Worm (Caenorhabditis elegans) whole organism, young adult: Measurements from ENCODE around the gene T19D12.4.

Experiments used
- B0019.2 ChIP-seq: fragments of 200-800 bp; sonication (Bioruptor generic); conservative IDR thresholded peaks from 2 replicates; pipeline ENCODE4 v1.3.6; 2022; ENCODE audit warnings: missing genetic modification reagents, missing genetic modification characterization, missing compliant biosample characterization
- B0035.1 ChIP-seq: sonication (generic microtip); optimal IDR thresholded peaks from 2 replicates; lab custom pipeline; 2016; ENCODE audit warnings: missing genetic modification characterization, mild to moderate bottlenecking, missing compliant biosample characterization, missing genotype, missing genetic modification reagents
- B0261.1 ChIP-seq: sonication (generic microtip); optimal IDR thresholded peaks from 2 replicates; lab custom pipeline; 2016; ENCODE audit warnings: mild to moderate bottlenecking, missing genetic modification characterization, moderate library complexity, missing compliant biosample characterization
- C06A6.2 ChIP-seq: fragments of 200-800 bp; sonication (Bioruptor generic); conservative IDR thresholded peaks from 2 replicates; pipeline ENCODE4 v1.3.6; 2022; ENCODE audit warnings: missing genetic modification characterization, missing compliant biosample characterization
- C17E4.6 ChIP-seq: fragments of 200-800 bp; sonication (Bioruptor generic); IDR thresholded peaks from 2 replicates; pipeline ENCODE4 v1.3.6; 2022; ENCODE audit warnings: missing genetic modification reagents, missing genetic modification characterization, missing compliant biosample characterization
- F22D6.2 ChIP-seq: sonication (generic microtip); optimal IDR thresholded peaks from 2 replicates; lab custom pipeline; 2016; ENCODE audit warnings: mild to moderate bottlenecking, missing genetic modification characterization, missing compliant biosample characterization
- Y67H2A.10 ChIP-seq: fragments of 200-800 bp; sonication (Bioruptor generic); conservative IDR thresholded peaks from 2 replicates; pipeline ENCODE4 v1.3.6; 2022; ENCODE audit warnings: missing genetic modification reagents, missing genetic modification characterization, missing compliant biosample characterization
- Y79H2A.3 ChIP-seq: fragments of 200-800 bp; sonication (Bioruptor generic); conservative IDR thresholded peaks from 2 replicates; pipeline ENCODE4 v1.3.6; 2022; ENCODE audit warnings: missing genetic modification reagents, missing genetic modification characterization, missing compliant biosample characterization
- akir-1 ChIP-seq: fragments of 200-800 bp; sonication (Bioruptor generic); optimal IDR thresholded peaks from 2 replicates; lab custom pipeline; 2018; ENCODE audit warnings: mild to moderate bottlenecking, missing genetic modification characterization, moderate library complexity, missing compliant biosample characterization
- ama-1 ChIP-seq, 3 experiments: fragments of 150-350 bp in 1 of 3; sonication (generic microtip) in 2 of 3; optimal IDR thresholded peaks; 2 replicates each; lab custom pipeline; 2014 to 2018; ENCODE audit warnings: missing biosample characterization in 2 of 3, missing genetic modification characterization in 2 of 3, missing genetic modification reagents in 2 of 3
- attf-3 ChIP-seq: fragments of 200-800 bp; sonication (Bioruptor generic); conservative IDR thresholded peaks from 2 replicates; pipeline ENCODE4 v1.3.6; 2022; ENCODE audit warnings: missing genetic modification reagents, missing genetic modification characterization, missing compliant biosample characterization
- attf-5 ChIP-seq: fragments of 200-800 bp; sonication (Bioruptor generic); optimal IDR thresholded peaks from 2 replicates; lab custom pipeline; 2018; ENCODE audit warnings: mild to moderate bottlenecking, missing genetic modification characterization, missing compliant biosample characterization
- attf-6 ChIP-seq: fragments of 200-800 bp; sonication (Bioruptor generic); IDR thresholded peaks from 2 replicates; pipeline ENCODE4 v1.3.6; 2022; ENCODE audit warnings: missing genetic modification reagents, missing genetic modification characterization, missing compliant biosample characterization
- bed-2 ChIP-seq: fragments of 200-800 bp; sonication (Bioruptor generic); IDR thresholded peaks from 2 replicates; pipeline ENCODE4 v1.3.6; 2022; ENCODE audit warnings: missing genetic modification reagents, missing genetic modification characterization, missing compliant biosample characterization
- cebp-2 ChIP-seq: fragments of 200-800 bp; sonication (Bioruptor generic); IDR thresholded peaks from 2 replicates; pipeline ENCODE4 v1.3.6; 2022; ENCODE audit warnings: missing genetic modification characterization, missing compliant biosample characterization
- ceh-58 ChIP-seq: fragments of 200-800 bp; sonication (Bioruptor generic); IDR thresholded peaks from 2 replicates; pipeline ENCODE4 v1.3.6; 2022; ENCODE audit warnings: missing genetic modification characterization, missing compliant biosample characterization
- chd-7 ChIP-seq: sonication (generic microtip); optimal IDR thresholded peaks from 2 replicates; lab custom pipeline; 2016; ENCODE audit warnings: mild to moderate bottlenecking, missing genetic modification characterization, moderate library complexity, missing compliant biosample characterization
- die-1 ChIP-seq: sonication (generic microtip); optimal IDR thresholded peaks from 2 replicates; lab custom pipeline; 2016; ENCODE audit warnings: missing genotype, mild to moderate bottlenecking, missing genetic modification characterization, missing compliant biosample characterization
- dpl-1 ChIP-seq: fragments of 150-350 bp; optimal IDR thresholded peaks from 2 replicates; lab custom pipeline; 2014; ENCODE audit warnings: missing biosample characterization, missing genetic modification reagents, missing genetic modification characterization
- egrh-3 ChIP-seq: fragments of 200-800 bp; sonication (Bioruptor generic); IDR thresholded peaks from 2 replicates; pipeline ENCODE4 v1.3.6; 2022; ENCODE audit warnings: missing genetic modification reagents, missing genetic modification characterization, missing compliant biosample characterization
- fkh-3 ChIP-seq: sonication (generic microtip); optimal IDR thresholded peaks from 2 replicates; lab custom pipeline; 2016; ENCODE audit warnings: mild to moderate bottlenecking, missing genetic modification characterization, missing compliant biosample characterization
- him-1 ChIP-seq: sonication (generic microtip); optimal IDR thresholded peaks from 2 replicates; lab custom pipeline; 2016; ENCODE audit warnings: missing genotype, missing genetic modification reagents, missing genetic modification characterization, missing compliant biosample characterization
- hlh-12 ChIP-seq: sonication (generic microtip); optimal IDR thresholded peaks from 2 replicates; lab custom pipeline; 2016; ENCODE audit warnings: missing genetic modification characterization, missing compliant biosample characterization
- hlh-26 ChIP-seq: fragments of 200-800 bp; sonication (Bioruptor generic); conservative IDR thresholded peaks from 2 replicates; pipeline ENCODE4 v1.3.6; 2022; ENCODE audit warnings: missing genetic modification reagents, missing genetic modification characterization, missing compliant biosample characterization
- hmg-1.2 ChIP-seq: fragments of 200-800 bp; sonication (Bioruptor generic); IDR thresholded peaks from 2 replicates; pipeline ENCODE4 v1.3.6; 2022; ENCODE audit warnings: missing genetic modification reagents, missing genetic modification characterization, missing compliant biosample characterization
- let-526 ChIP-seq: fragments of 200-800 bp; sonication (Bioruptor generic); IDR thresholded peaks from 2 replicates; pipeline ENCODE4 v1.3.6; 2022; ENCODE audit warnings: missing genetic modification reagents, missing genetic modification characterization, missing compliant biosample characterization
- lsy-27 ChIP-seq: sonication (generic microtip); optimal IDR thresholded peaks from 2 replicates; lab custom pipeline; 2017; ENCODE audit warnings: missing genetic modification characterization, mild to moderate bottlenecking, missing compliant biosample characterization, antibody characterized with exemption, missing genotype, borderline replicate concordance; ENCODE audit not compliant: insufficient read depth
- madf-10 ChIP-seq: sonication (generic microtip); optimal IDR thresholded peaks from 2 replicates; lab custom pipeline; 2016; ENCODE audit warnings: mild to moderate bottlenecking, missing genetic modification characterization, missing compliant biosample characterization
- madf-3 ChIP-seq: fragments of 200-800 bp; sonication (Bioruptor generic); IDR thresholded peaks from 2 replicates; pipeline ENCODE4 v1.3.6; 2022; ENCODE audit warnings: missing genetic modification reagents, missing genetic modification characterization, missing compliant biosample characterization
- madf-6 ChIP-seq: fragments of 200-800 bp; sonication (Bioruptor generic); IDR thresholded peaks from 2 replicates; pipeline ENCODE4 v1.3.6; 2022; ENCODE audit warnings: missing genetic modification reagents, missing genetic modification characterization, missing compliant biosample characterization
- mel-28 ChIP-seq: sonication (generic microtip); optimal IDR thresholded peaks from 2 replicates; lab custom pipeline; 2016; ENCODE audit warnings: borderline replicate concordance, mild to moderate bottlenecking, missing genetic modification characterization, missing compliant biosample characterization
- mes-4 ChIP-seq: sonication (generic microtip); optimal IDR thresholded peaks from 2 replicates; lab custom pipeline; 2016; ENCODE audit warnings: missing genotype, missing genetic modification characterization, missing compliant biosample characterization
- nfyb-1 ChIP-seq: fragments of 200-800 bp; sonication (Bioruptor generic); IDR thresholded peaks from 2 replicates; pipeline ENCODE4 v1.3.6; 2022; ENCODE audit warnings: missing genetic modification reagents, missing genetic modification characterization, missing compliant biosample characterization
- nhr-179 ChIP-seq: sonication (generic microtip); optimal IDR thresholded peaks from 2 replicates; lab custom pipeline; 2016; ENCODE audit warnings: mild to moderate bottlenecking, missing genetic modification characterization, missing compliant biosample characterization
- nhr-80 ChIP-seq: sonication (generic microtip); optimal IDR thresholded peaks from 2 replicates; lab custom pipeline; 2016; ENCODE audit warnings: missing genetic modification characterization, missing compliant biosample characterization
- rcor-1 ChIP-seq: fragments of 200-800 bp; sonication (Bioruptor generic); IDR thresholded peaks from 2 replicates; pipeline ENCODE4 v1.3.6; 2022; ENCODE audit warnings: missing genetic modification reagents, missing genetic modification characterization, missing compliant biosample characterization
- repo-1 ChIP-seq: sonication (generic microtip); optimal IDR thresholded peaks from 2 replicates; lab custom pipeline; 2017; ENCODE audit warnings: mild to moderate bottlenecking, missing genetic modification characterization, missing compliant biosample characterization
- sea-2 ChIP-seq: fragments of 200-800 bp; sonication (Bioruptor generic); IDR thresholded peaks from 2 replicates; pipeline ENCODE4 v1.3.6; 2022; ENCODE audit warnings: missing genetic modification characterization, missing compliant biosample characterization
- snpc-1.1 ChIP-seq: sonication (generic microtip); optimal IDR thresholded peaks from 2 replicates; lab custom pipeline; 2017; ENCODE audit warnings: missing genetic modification characterization, mild to moderate bottlenecking, missing compliant biosample characterization, antibody characterized with exemption, moderate library complexity, missing genotype, missing genetic modification reagents; ENCODE audit not compliant: insufficient read depth
- xnd-1 ChIP-seq: sonication (generic microtip); optimal IDR thresholded peaks from 2 replicates; lab custom pipeline; 2016; ENCODE audit warnings: missing genotype, missing genetic modification reagents, missing genetic modification characterization, missing compliant biosample characterization
- zim-3 ChIP-seq: sonication (generic microtip); optimal IDR thresholded peaks from 2 replicates; lab custom pipeline; 2017; ENCODE audit warnings: mild to moderate bottlenecking, missing genetic modification characterization, moderate library complexity, missing compliant biosample characterization
- ztf-18 ChIP-seq: sonication (generic microtip); optimal IDR thresholded peaks from 2 replicates; lab custom pipeline; 2016; ENCODE audit warnings: missing genotype, mild to moderate bottlenecking, missing genetic modification characterization, missing compliant biosample characterization
- ztf-22 ChIP-seq: fragments of 200-800 bp; sonication (Bioruptor generic); optimal IDR thresholded peaks from 2 replicates; lab custom pipeline; 2018; ENCODE audit warnings: mild to moderate bottlenecking, missing genetic modification characterization, moderate library complexity, missing compliant biosample characterization
- ztf-26 ChIP-seq: sonication (generic microtip); optimal IDR thresholded peaks from 2 replicates; lab custom pipeline; 2017; ENCODE audit warnings: missing genetic modification characterization, missing compliant biosample characterization
- ztf-3 ChIP-seq: fragments of 200-800 bp; sonication (Bioruptor generic); optimal IDR thresholded peaks from 2 replicates; lab custom pipeline; 2018; ENCODE audit warnings: mild to moderate bottlenecking, missing genetic modification characterization, missing compliant biosample characterization

T19D12.4 gene

DNA sequence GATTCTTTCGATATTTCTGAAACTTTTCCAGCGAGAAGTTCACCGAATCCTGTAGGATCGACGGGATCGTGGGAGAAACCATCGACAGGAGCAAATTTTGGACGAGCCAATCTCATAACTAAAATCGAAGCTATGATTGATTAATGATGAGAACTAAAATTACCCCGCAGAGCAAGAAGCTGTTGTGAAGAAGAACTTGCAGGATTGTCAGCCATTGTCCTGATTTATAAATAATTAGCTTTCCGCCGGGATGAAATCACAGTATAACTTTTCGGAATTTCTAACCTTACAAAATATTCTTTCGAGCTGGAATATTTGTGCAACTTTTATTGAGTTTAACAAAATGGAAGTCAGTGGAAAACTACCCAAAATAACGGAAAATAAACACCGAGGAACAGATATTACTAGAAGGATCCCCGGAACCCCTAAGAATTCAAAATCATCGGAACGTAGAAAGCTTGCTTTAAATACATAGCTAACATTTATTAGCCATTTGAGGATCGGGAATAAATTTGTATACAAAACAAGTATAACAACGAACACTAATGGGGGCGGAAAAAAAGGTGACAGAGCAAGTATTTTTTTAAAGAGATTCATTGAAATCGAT, 43.5 kb upstream of the T19D12.4 start, which contains the start of gene C56C10.7 (continued):
- TF ChIP-seq attf-3: no peak
- peak; percentile 19 for TF ChIP-seq him-1 (tag; lab: Kevin White, UChicago)
- TF ChIP-seq mel-28: no peak
- peak; percentile 94 for TF ChIP-seq madf-3
- peak; percentile 68 for TF ChIP-seq rcor-1 (GFP tag; lab: Robert Waterston, UW)
- TF ChIP-seq ceh-58 (GFP tag; lab: Robert Waterston, UW): peak; percentile 76; the same call in 1 of the 2 replicates
- TF ChIP-seq madf-10 (tag; lab: Kevin White, UChicago): peak; percentile 34
- 0 out of 2 replicates have a peak, but pooled peaks have one; percentile 4 for TF ChIP-seq B0019.2
- TF ChIP-seq hlh-12 (tag; lab: Kevin White, UChicago): no peak
- TF ChIP-seq snpc-1.1: peak; percentile 32
- TF ChIP-seq C17E4.6 (GFP tag; lab: Robert Waterston, UW): peak; percentile 62; the same call in 1 of the 2 replicates
- TF ChIP-seq ztf-22 (GFP tag; lab: Kevin White, UChicago): no peak
- TF ChIP-seq egrh-3: no peak

DNA sequence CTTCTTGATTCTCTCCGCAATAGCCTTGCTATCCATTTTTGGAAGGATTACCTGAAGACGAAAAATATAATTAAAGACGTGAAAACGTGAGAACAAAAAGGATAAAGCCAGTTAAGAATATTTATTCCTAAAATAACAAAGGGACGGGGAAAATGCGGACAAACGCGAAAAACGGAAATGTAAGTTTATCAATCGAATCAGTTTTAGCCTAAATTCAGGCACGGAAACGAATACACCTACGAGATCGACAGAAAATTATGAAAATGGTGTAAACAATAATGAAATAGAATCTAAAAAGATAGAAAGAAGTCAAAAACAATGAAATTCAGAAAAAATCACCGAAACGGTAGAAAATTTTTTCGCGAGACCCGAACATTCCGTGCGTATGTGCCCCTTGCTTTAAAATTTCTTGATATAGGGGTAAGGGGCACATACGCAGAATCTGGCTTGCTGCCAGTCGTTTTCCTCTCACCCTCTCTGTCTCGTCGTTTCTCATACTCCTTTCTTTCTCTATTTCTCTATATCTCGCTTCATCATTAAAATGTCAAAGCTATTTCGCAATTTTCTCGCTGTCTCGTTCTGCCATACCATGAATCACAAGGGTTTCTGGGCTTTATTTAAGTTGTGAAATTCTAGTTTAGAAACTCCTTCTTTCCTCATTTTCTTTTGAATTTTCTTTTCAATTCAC, 42.2 kb upstream of the T19D12.4 start, which contains the start of gene icd-1:
TSS of gene icd-1 (minus strand) at position 51 of the 688 bp plus-strand sequence.
- peak; percentile 30 for TF ChIP-seq ztf-3
- peak; percentile 87 for TF ChIP-seq repo-1 (tag; lab: Kevin White, UChicago)
- no peak for TF ChIP-seq ama-1 (optimal IDR thresholded peaks at IDR 0.05; lab: Kevin White, UChicago)
- TF ChIP-seq ama-1 (GFP tag; optimal IDR thresholded peaks at IDR 0.05; lab: Kevin White, UChicago): peak in 1 of 2 experiments; percentile 12
- TF ChIP-seq dpl-1: peak; percentile 36
- TF ChIP-seq nfyb-1 (GFP tag; lab: Robert Waterston, UW): peak; percentile 94
- TF ChIP-seq B0261.1 (tag; lab: Kevin White, UChicago): peak; percentile 20
- TF ChIP-seq chd-7: peak; percentile 73
- TF ChIP-seq lsy-27 (tag; lab: Kevin White, UChicago): no peak
- peak; percentile 99 for TF ChIP-seq hmg-1.2
- no peak for TF ChIP-seq sea-2 (GFP tag; lab: Robert Waterston, UW)
- no peak for TF ChIP-seq hlh-26 (GFP tag; lab: Robert Waterston, UW)
- TF ChIP-seq ztf-18 (tag; lab: Kevin White, UChicago): peak; percentile 70
- no peak for TF ChIP-seq akir-1
- TF ChIP-seq xnd-1 (tag; lab: Kevin White, UChicago): peak; percentile 64
- no peak; the same call in 1 of the 2 replicates for TF ChIP-seq Y79H2A.3 (GFP tag; lab: Robert Waterston, UW)
- TF ChIP-seq ztf-26 (tag; lab: Kevin White, UChicago): peak; percentile 88
- TF ChIP-seq bed-2 (GFP tag; lab: Robert Waterston, UW): no peak
- TF ChIP-seq nhr-80 (tag; lab: Kevin White, UChicago): peak; percentile 69
- TF ChIP-seq zim-3 (tag; lab: Kevin White, UChicago): peak; percentile 44
- TF ChIP-seq let-526 (GFP tag; lab: Robert Waterston, UW): no peak
- peak; percentile 61; the same call in 1 of the 2 replicates for TF ChIP-seq attf-6 (GFP tag; lab: Robert Waterston, UW)
- peak; percentile 89 for TF ChIP-seq madf-3
- TF ChIP-seq F22D6.2 (tag; lab: Kevin White, UChicago): peak; percentile 48
- TF ChIP-seq nhr-179 (tag; lab: Kevin White, UChicago): no peak
- no peak for TF ChIP-seq fkh-3
- no peak for TF ChIP-seq die-1 (tag; lab: Kevin White, UChicago)
- TF ChIP-seq egrh-3: 0 out of 2 replicates have a peak, but pooled peaks have one; percentile 45
- peak; percentile 97 for TF ChIP-seq attf-5
- no peak for TF ChIP-seq B0035.1
- TF ChIP-seq madf-10 (tag; lab: Kevin White, UChicago): peak; percentile 79
- no peak for TF ChIP-seq mes-4 (tag; lab: Kevin White, UChicago)
- TF ChIP-seq Y67H2A.10 (GFP tag; lab: Robert Waterston, UW): peak; percentile 85
- 0 out of 2 replicates have a peak, but pooled peaks have one; percentile 55 for TF ChIP-seq cebp-2 (GFP tag; lab: Robert Waterston, UW)
- peak; percentile 84 for TF ChIP-seq C06A6.2 (GFP tag; lab: Robert Waterston, UW)
- TF ChIP-seq madf-6 (GFP tag; lab: Robert Waterston, UW): peak; percentile 92
